Worm (Caenorhabditis elegans) whole organism, late embryonic: ENCODE results near the gene mdt-26.

ENCODE experiments used
- ahr-1 ChIP-seq: sonication (generic microtip); optimal IDR thresholded peaks from 2 replicates; lab custom pipeline; 2016; ENCODE audit warnings: missing genetic modification characterization, missing compliant biosample characterization
- ama-1 ChIP-seq: fragments of 150-350 bp; optimal IDR thresholded peaks from 2 replicates; lab custom pipeline; 2014
- che-1 ChIP-seq: sonication (generic microtip); optimal IDR thresholded peaks from 2 replicates; lab custom pipeline; 2016; ENCODE audit warnings: mild to moderate bottlenecking, missing genetic modification characterization, missing compliant biosample characterization
- hlh-15 ChIP-seq: sonication (generic microtip); optimal IDR thresholded peaks from 2 replicates; lab custom pipeline; 2016; ENCODE audit warnings: missing genetic modification characterization, missing compliant biosample characterization
- hlh-8 ChIP-seq: sonication (generic microtip); optimal IDR thresholded peaks from 2 replicates; lab custom pipeline; 2016; ENCODE audit warnings: missing genotype, missing genetic modification characterization, missing compliant biosample characterization
- lin-11 ChIP-seq: fragments of 200-800 bp; sonication (Bioruptor generic); optimal IDR thresholded peaks from 2 replicates; lab custom pipeline; 2018; ENCODE audit warnings: mild to moderate bottlenecking, missing genetic modification characterization, missing compliant biosample characterization
- mec-3 ChIP-seq: sonication (generic microtip); optimal IDR thresholded peaks from 2 replicates; lab custom pipeline; 2016; ENCODE audit warnings: borderline replicate concordance, missing genetic modification characterization, missing compliant biosample characterization
- pqm-1 ChIP-seq: sonication (generic microtip); optimal IDR thresholded peaks from 2 replicates; lab custom pipeline; 2016; ENCODE audit warnings: missing genetic modification characterization, missing compliant biosample characterization
- syd-9 ChIP-seq: sonication (generic microtip); optimal IDR thresholded peaks from 2 replicates; lab custom pipeline; 2016; ENCODE audit warnings: mild to moderate bottlenecking, missing genetic modification characterization, moderate library complexity, missing compliant biosample characterization
- zip-5 ChIP-seq: sonication (generic microtip); optimal IDR thresholded peaks from 2 replicates; lab custom pipeline; 2016; ENCODE audit warnings: missing genetic modification characterization, missing compliant biosample characterization
- ztf-16 ChIP-seq: sonication (generic microtip); optimal IDR thresholded peaks from 2 replicates; lab custom pipeline; 2017; ENCODE audit warnings: missing genetic modification characterization, missing compliant biosample characterization

- TF ChIP-seq ztf-16 (tag; lab: Kevin White, UChicago) (no peak), mec-3 (tag; lab: Kevin White, UChicago) (no peak), ama-1 (lab: Kevin White, UChicago) (peak; percentile 98), syd-9 (peak; percentile 18), ahr-1 (tag; lab: Kevin White, UChicago) (no peak), che-1 (tag; lab: Kevin White, UChicago) (peak; percentile 14), pqm-1 (tag; lab: Kevin White, UChicago) (no peak), lin-11 (tag; lab: Kevin White, UChicago) (peak; percentile 55), hlh-15 (no peak), hlh-8 (tag; lab: Kevin White, UChicago) (no peak), zip-5 (no peak)
Observed at ce11 chrII:5660736-5661734, at the start of gene mdt-26, which contains the start of gene ift-43.
